Worm (Caenorhabditis elegans): ENCODE results near the gene B0250.5.

ce11 chrV:20492385-20492784, 1.3 kb upstream of the B0250.5 start, which contains the start of gene srbc-79:
- TF ChIP-seq dao-5 (tag; optimal IDR thresholded peaks at IDR 0.05) (no peak), W03F9.2 (tag; optimal IDR thresholded peaks at IDR 0.05) (no peak)

Data from whole organism, L4/young adult.